Worm (Caenorhabditis elegans) whole organism, mixed stage, embryonic: ENCODE results near the gene nhr-163.

Experiments used
- ceh-39 ChIP-seq: fragments of 150-350 bp; optimal IDR thresholded peaks from 2 replicates; lab custom pipeline; 2014; ENCODE audit warnings: missing biosample characterization, missing genetic modification characterization
- elt-3 ChIP-seq: fragments of 150-350 bp; optimal IDR thresholded peaks from 2 replicates; lab custom pipeline; 2014; ENCODE audit warnings: missing biosample characterization, missing genetic modification characterization
- flh-1 ChIP-seq: fragments of 200-800 bp; sonication (Bioruptor generic); optimal IDR thresholded peaks from 2 replicates; lab custom pipeline; 2018; ENCODE audit warnings: mild to moderate bottlenecking, missing genetic modification characterization, moderate library complexity, missing compliant biosample characterization
- mep-1 ChIP-seq: fragments of 150-350 bp; optimal IDR thresholded peaks from 2 replicates; lab custom pipeline; 2017; ENCODE audit warnings: missing biosample characterization, missing genetic modification reagents, missing genetic modification characterization, inconsistent platforms
- nhr-28 ChIP-seq: fragments of 150-350 bp; optimal IDR thresholded peaks from 2 replicates; lab custom pipeline; 2014; ENCODE audit warnings: missing biosample characterization, missing genetic modification characterization
- nhr-76 ChIP-seq: sonication (generic microtip); optimal IDR thresholded peaks from 2 replicates; lab custom pipeline; 2017; ENCODE audit warnings: missing biosample characterization, missing genetic modification characterization
- pha-4 ChIP-seq: fragments of 150-350 bp; optimal IDR thresholded peaks from 2 replicates; lab custom pipeline; 2018; ENCODE audit warnings: missing biosample characterization, missing genetic modification reagents, missing genetic modification characterization
- snpc-4 ChIP-seq: fragments of 150-350 bp; optimal IDR thresholded peaks from 2 replicates; lab custom pipeline; 2014; ENCODE audit warnings: missing biosample characterization, missing genetic modification characterization
- sptf-1 ChIP-seq: sonication (generic microtip); optimal IDR thresholded peaks from 2 replicates; lab custom pipeline; 2017; ENCODE audit warnings: mild to moderate bottlenecking, missing genetic modification characterization, moderate library complexity, missing compliant biosample characterization
- unc-62 ChIP-seq: fragments of 150-350 bp; optimal IDR thresholded peaks from 2 replicates; lab custom pipeline; 2014; ENCODE audit warnings: missing biosample characterization, missing genetic modification reagents, missing genetic modification characterization
- ztf-11 ChIP-seq: fragments of 150-350 bp; optimal IDR thresholded peaks from 2 replicates; lab custom pipeline; 2014; ENCODE audit warnings: missing biosample characterization, missing genetic modification characterization

DNA sequence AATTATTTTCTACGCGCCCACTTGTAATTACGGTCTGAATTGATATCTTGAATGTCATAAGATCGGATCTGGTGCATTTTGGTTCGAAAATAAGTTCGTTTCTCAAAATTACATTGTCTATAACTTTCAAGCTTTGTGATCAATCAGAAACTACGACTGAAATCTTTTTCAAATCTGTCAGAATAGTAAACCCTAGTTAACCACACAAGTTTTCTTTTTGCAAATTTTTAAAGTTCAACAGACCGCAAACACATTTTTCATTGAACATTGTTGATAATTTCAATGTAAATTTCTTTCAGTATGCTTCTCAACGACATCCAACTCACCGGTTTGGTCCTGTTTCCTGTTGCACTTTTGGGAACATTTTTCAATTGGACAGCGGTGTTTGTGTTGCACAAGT is 14.3 kb downstream of the nhr-163 start, which contains the start of gene srx-59:
- TF ChIP-seq unc-62 (GFP tag; lab: Kevin White, UChicago) (no peak), nhr-28 (tag; lab: Kevin White, UChicago) (no peak), snpc-4 (tag; lab: Kevin White, UChicago) (no peak), pha-4 (tag; lab: Kevin White, UChicago) (no peak), elt-3 (tag; lab: Kevin White, UChicago) (no peak), ceh-39 (tag; lab: Kevin White, UChicago) (no peak), mep-1 (tag; lab: Kevin White, UChicago) (no peak), sptf-1 (tag; lab: Kevin White, UChicago) (no peak), ztf-11 (tag; lab: Kevin White, UChicago) (no peak), flh-1 (GFP tag; lab: Kevin White, UChicago) (no peak), nhr-76 (tag; lab: Kevin White, UChicago) (no peak)
